Worm (Caenorhabditis elegans) whole organism, young adult: ENCODE data around the gene Y50E8A.1.

Experiments
- B0336.3 ChIP-seq: fragments of 200-800 bp; sonication (Bioruptor generic); IDR thresholded peaks from 2 replicates; pipeline ENCODE4 v1.3.6; 2022; ENCODE audit warnings: missing genetic modification characterization, missing compliant biosample characterization
- F23B12.7 ChIP-seq: sonication (generic microtip); optimal IDR thresholded peaks from 2 replicates; lab custom pipeline; 2017; ENCODE audit warnings: missing genetic modification characterization, mild to moderate bottlenecking, missing compliant biosample characterization, antibody characterized with exemption, moderate library complexity; ENCODE audit not compliant: insufficient read depth
- F39B2.1 ChIP-seq: fragments of 200-800 bp; sonication (Bioruptor generic); IDR thresholded peaks from 2 replicates; pipeline ENCODE4 v1.3.6; 2022; ENCODE audit warnings: missing genetic modification reagents, missing genetic modification characterization, missing compliant biosample characterization
- T26A5.8 ChIP-seq: sonication (generic microtip); optimal IDR thresholded peaks from 2 replicates; lab custom pipeline; 2016; ENCODE audit warnings: missing genetic modification characterization, missing compliant biosample characterization
- Y53G8AR.9 ChIP-seq: fragments of 200-800 bp; sonication (Bioruptor generic); conservative IDR thresholded peaks from 2 replicates; pipeline ENCODE4 v1.3.6; 2022; ENCODE audit warnings: missing genetic modification reagents, missing genetic modification characterization, missing compliant biosample characterization
- Y56A3A.18 ChIP-seq: fragments of 200-800 bp; sonication (Bioruptor generic); IDR thresholded peaks from 2 replicates; pipeline ENCODE4 v1.3.6; 2022; ENCODE audit warnings: missing genetic modification reagents, missing genetic modification characterization, missing compliant biosample characterization
- Y95B8A.8 ChIP-seq: fragments of 200-800 bp; sonication (Bioruptor generic); IDR thresholded peaks from 2 replicates; pipeline ENCODE4 v1.3.6; 2022; ENCODE audit warnings: missing genetic modification reagents, missing genetic modification characterization, missing compliant biosample characterization
- akir-1 ChIP-seq: fragments of 200-800 bp; sonication (Bioruptor generic); optimal IDR thresholded peaks from 2 replicates; lab custom pipeline; 2018; ENCODE audit warnings: mild to moderate bottlenecking, missing genetic modification characterization, moderate library complexity, missing compliant biosample characterization
- ama-1 ChIP-seq, 3 experiments: fragments of 150-350 bp in 1 of 3; sonication (generic microtip) in 2 of 3; optimal IDR thresholded peaks; 2 replicates each; lab custom pipeline; 2014 to 2018; ENCODE audit warnings: missing biosample characterization in 2 of 3, missing genetic modification characterization in 2 of 3, missing genetic modification reagents in 2 of 3
- atf-7 ChIP-seq: sonication (generic microtip); optimal IDR thresholded peaks from 2 replicates; lab custom pipeline; 2017; ENCODE audit warnings: mild to moderate bottlenecking, missing genetic modification characterization, missing compliant biosample characterization
- attf-3 ChIP-seq: fragments of 200-800 bp; sonication (Bioruptor generic); conservative IDR thresholded peaks from 2 replicates; pipeline ENCODE4 v1.3.6; 2022; ENCODE audit warnings: missing genetic modification reagents, missing genetic modification characterization, missing compliant biosample characterization
- bed-1 ChIP-seq: fragments of 200-800 bp; sonication (Bioruptor generic); IDR thresholded peaks from 2 replicates; pipeline ENCODE4 v1.3.6; 2022; ENCODE audit warnings: missing genetic modification reagents, missing genetic modification characterization, missing compliant biosample characterization
- bed-2 ChIP-seq: fragments of 200-800 bp; sonication (Bioruptor generic); IDR thresholded peaks from 2 replicates; pipeline ENCODE4 v1.3.6; 2022; ENCODE audit warnings: missing genetic modification reagents, missing genetic modification characterization, missing compliant biosample characterization
- cebp-1 ChIP-seq, 2 experiments: fragments of 200-800 bp in 1 of 2; sonication (Bioruptor generic) in 1 of 2; sonication (generic microtip) in 1 of 2; IDR thresholded peaks in 1 of 2; optimal IDR thresholded peaks in 1 of 2; 2 replicates each; pipeline versions ENCODE4 v1.3.6 to Lab custom; 2017 to 2022; ENCODE audit warnings: missing compliant biosample characterization in 2 of 2, missing genetic modification characterization in 2 of 2, mild to moderate bottlenecking in 1 of 2, missing genetic modification reagents in 1 of 2, moderate library complexity in 1 of 2
- cebp-2 ChIP-seq: fragments of 200-800 bp; sonication (Bioruptor generic); IDR thresholded peaks from 2 replicates; pipeline ENCODE4 v1.3.6; 2022; ENCODE audit warnings: missing genetic modification characterization, missing compliant biosample characterization
- ceh-58 ChIP-seq: fragments of 200-800 bp; sonication (Bioruptor generic); IDR thresholded peaks from 2 replicates; pipeline ENCODE4 v1.3.6; 2022; ENCODE audit warnings: missing genetic modification characterization, missing compliant biosample characterization
- dox-1 ChIP-seq: fragments of 200-800 bp; sonication (Bioruptor generic); IDR thresholded peaks from 2 replicates; pipeline ENCODE4 v1.3.6; 2022; ENCODE audit warnings: missing genetic modification reagents, missing genetic modification characterization, missing compliant biosample characterization
- dpff-1 ChIP-seq: sonication (generic microtip); optimal IDR thresholded peaks from 2 replicates; lab custom pipeline; 2017; ENCODE audit warnings: mild to moderate bottlenecking, missing genetic modification characterization, missing compliant biosample characterization
- dpl-1 ChIP-seq: fragments of 150-350 bp; optimal IDR thresholded peaks from 2 replicates; lab custom pipeline; 2014; ENCODE audit warnings: missing biosample characterization, missing genetic modification reagents, missing genetic modification characterization
- him-1 ChIP-seq: sonication (generic microtip); optimal IDR thresholded peaks from 2 replicates; lab custom pipeline; 2016; ENCODE audit warnings: missing genotype, missing genetic modification reagents, missing genetic modification characterization, missing compliant biosample characterization
- hmg-20 ChIP-seq: fragments of 200-800 bp; sonication (Bioruptor generic); IDR thresholded peaks from 2 replicates; pipeline ENCODE4 v1.3.6; 2022; ENCODE audit warnings: missing genetic modification reagents, missing genetic modification characterization, missing compliant biosample characterization
- hrde-1 ChIP-seq: sonication (generic microtip); optimal IDR thresholded peaks from 2 replicates; lab custom pipeline; 2016; ENCODE audit warnings: missing genetic modification characterization, mild to moderate bottlenecking, missing compliant biosample characterization, moderate library complexity, missing genotype, missing genetic modification reagents, borderline replicate concordance
- hsf-1 ChIP-seq: fragments of 200-800 bp; sonication (Bioruptor generic); IDR thresholded peaks from 2 replicates; pipeline ENCODE4 v1.3.6; 2022; ENCODE audit warnings: missing genetic modification reagents, missing genetic modification characterization, missing compliant biosample characterization
- lag-1 ChIP-seq: fragments of 200-800 bp; sonication (Bioruptor generic); IDR thresholded peaks from 2 replicates; pipeline ENCODE4 v1.3.6; 2022; ENCODE audit warnings: missing genetic modification reagents, missing genetic modification characterization, missing compliant biosample characterization
- lin-40 ChIP-seq: sonication (generic microtip); optimal IDR thresholded peaks from 2 replicates; lab custom pipeline; 2016; ENCODE audit warnings: missing genetic modification characterization, mild to moderate bottlenecking, missing compliant biosample characterization, missing genotype, missing genetic modification reagents
- lsl-1 ChIP-seq: fragments of 200-800 bp; sonication (Bioruptor generic); optimal IDR thresholded peaks from 2 replicates; lab custom pipeline; 2018; ENCODE audit warnings: mild to moderate bottlenecking, missing genetic modification characterization, moderate library complexity, missing compliant biosample characterization
- lsy-27 ChIP-seq: sonication (generic microtip); optimal IDR thresholded peaks from 2 replicates; lab custom pipeline; 2017; ENCODE audit warnings: missing genetic modification characterization, mild to moderate bottlenecking, missing compliant biosample characterization, antibody characterized with exemption, missing genotype, borderline replicate concordance; ENCODE audit not compliant: insufficient read depth
- madf-6 ChIP-seq: fragments of 200-800 bp; sonication (Bioruptor generic); IDR thresholded peaks from 2 replicates; pipeline ENCODE4 v1.3.6; 2022; ENCODE audit warnings: missing genetic modification reagents, missing genetic modification characterization, missing compliant biosample characterization
- madf-8 ChIP-seq: fragments of 200-800 bp; sonication (Bioruptor generic); conservative IDR thresholded peaks from 2 replicates; pipeline ENCODE4 v1.3.6; 2022; ENCODE audit warnings: missing genetic modification reagents, missing genetic modification characterization, missing compliant biosample characterization
- mcd-1 ChIP-seq: fragments of 200-800 bp; sonication (Bioruptor generic); IDR thresholded peaks from 2 replicates; pipeline ENCODE4 v1.3.6; 2022; ENCODE audit warnings: missing genetic modification reagents, missing genetic modification characterization, missing compliant biosample characterization
- nfya-1 ChIP-seq: sonication (generic microtip); optimal IDR thresholded peaks from 2 replicates; lab custom pipeline; 2017; ENCODE audit warnings: antibody characterized with exemption, missing compliant biosample characterization, missing genetic modification characterization, borderline replicate concordance; ENCODE audit not compliant: insufficient read depth
- nfyb-1 ChIP-seq: fragments of 200-800 bp; sonication (Bioruptor generic); IDR thresholded peaks from 2 replicates; pipeline ENCODE4 v1.3.6; 2022; ENCODE audit warnings: missing genetic modification reagents, missing genetic modification characterization, missing compliant biosample characterization
- nhr-27 ChIP-seq: fragments of 200-800 bp; sonication (Bioruptor generic); optimal IDR thresholded peaks from 2 replicates; lab custom pipeline; 2018; ENCODE audit warnings: mild to moderate bottlenecking, missing genetic modification characterization, moderate library complexity, missing compliant biosample characterization
- sea-2 ChIP-seq: fragments of 200-800 bp; sonication (Bioruptor generic); IDR thresholded peaks from 2 replicates; pipeline ENCODE4 v1.3.6; 2022; ENCODE audit warnings: missing genetic modification characterization, missing compliant biosample characterization
- snpc-3.4 ChIP-seq: sonication (generic microtip); optimal IDR thresholded peaks from 2 replicates; lab custom pipeline; 2017; ENCODE audit warnings: missing genetic modification characterization, mild to moderate bottlenecking, missing compliant biosample characterization, antibody characterized with exemption, moderate library complexity, missing genotype, missing genetic modification reagents
- snpc-4 ChIP-seq, 5 experiments: fragments of 150-350 bp in 1 of 5; sonication (generic microtip) in 4 of 5; optimal IDR thresholded peaks; 2 replicates each; lab custom pipeline; 2014 to 2018; ENCODE audit warnings: missing genetic modification characterization in 5 of 5, missing biosample characterization in 3 of 5, antibody characterized with exemption in 2 of 5, mild to moderate bottlenecking in 2 of 5, missing compliant biosample characterization in 2 of 5, missing genotype in 2 of 5, moderate library complexity in 2 of 5, missing genetic modification reagents in 1 of 5
- tbx-9 ChIP-seq: sonication (generic microtip); optimal IDR thresholded peaks from 2 replicates; lab custom pipeline; 2016; ENCODE audit warnings: borderline replicate concordance, missing genetic modification characterization, inconsistent platforms, missing compliant biosample characterization
- tlf-1 ChIP-seq: fragments of 200-800 bp; sonication (Bioruptor generic); optimal IDR thresholded peaks from 2 replicates; lab custom pipeline; 2018; ENCODE audit warnings: mild to moderate bottlenecking, missing genetic modification characterization, missing compliant biosample characterization
- zfh-2 ChIP-seq: fragments of 200-800 bp; sonication (Bioruptor generic); conservative IDR thresholded peaks from 2 replicates; pipeline ENCODE4 v1.3.6; 2022; ENCODE audit warnings: missing genetic modification reagents, missing genetic modification characterization, missing compliant biosample characterization
- ztf-22 ChIP-seq: fragments of 200-800 bp; sonication (Bioruptor generic); optimal IDR thresholded peaks from 2 replicates; lab custom pipeline; 2018; ENCODE audit warnings: mild to moderate bottlenecking, missing genetic modification characterization, moderate library complexity, missing compliant biosample characterization
- ztf-26 ChIP-seq: sonication (generic microtip); optimal IDR thresholded peaks from 2 replicates; lab custom pipeline; 2017; ENCODE audit warnings: missing genetic modification characterization, missing compliant biosample characterization
- ztf-28 ChIP-seq: fragments of 200-800 bp; sonication (Bioruptor generic); IDR thresholded peaks from 2 replicates; pipeline ENCODE4 v1.3.6; 2022; ENCODE audit warnings: missing genetic modification reagents, missing genetic modification characterization, missing compliant biosample characterization
- ztf-6 ChIP-seq: fragments of 200-800 bp; sonication (Bioruptor generic); IDR thresholded peaks from 2 replicates; pipeline ENCODE4 v1.3.6; 2022; ENCODE audit warnings: missing genetic modification reagents, missing genetic modification characterization, missing compliant biosample characterization

Gene Y50E8A.1

DNA sequence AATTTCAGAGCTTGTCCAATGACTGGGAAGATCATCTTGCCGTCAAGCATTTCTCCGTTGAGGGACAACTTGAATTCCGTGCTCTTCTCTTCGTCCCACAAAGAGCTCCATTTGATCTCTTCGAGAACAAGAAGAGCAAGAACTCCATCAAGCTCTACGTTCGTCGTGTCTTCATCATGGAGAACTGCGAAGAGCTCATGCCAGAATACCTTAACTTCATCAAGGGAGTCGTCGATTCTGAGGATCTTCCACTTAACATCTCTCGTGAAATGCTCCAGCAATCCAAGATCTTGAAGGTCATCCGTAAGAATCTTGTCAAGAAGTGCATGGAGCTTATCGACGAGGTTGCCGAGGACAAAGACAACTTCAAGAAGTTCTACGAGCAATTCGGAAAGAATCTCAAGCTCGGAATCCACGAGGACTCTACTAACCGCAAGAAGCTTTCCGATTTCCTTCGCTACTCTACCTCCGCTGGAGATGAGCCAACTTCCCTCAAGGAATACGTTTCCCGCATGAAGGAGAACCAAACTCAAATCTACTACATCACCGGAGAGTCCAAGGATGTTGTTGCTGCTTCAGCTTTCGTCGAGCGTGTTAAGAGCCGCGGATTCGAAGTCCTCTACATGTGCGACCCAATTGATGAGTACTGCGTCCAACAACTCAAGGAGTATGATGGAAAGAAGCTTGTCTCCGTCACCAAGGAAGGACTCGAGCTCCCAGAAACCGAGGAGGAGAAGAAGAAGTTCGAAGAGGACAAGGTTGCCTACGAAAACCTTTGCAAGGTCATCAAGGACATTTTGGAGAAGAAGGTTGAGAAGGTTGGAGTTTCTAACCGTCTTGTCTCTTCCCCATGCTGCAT, 39.4 kb upstream of the Y50E8A.1 start:
- TF ChIP-seq hrde-1 (no peak), sea-2 (GFP tag; lab: Robert Waterston, UW) (no peak), zfh-2 (0 out of 2 replicates have a peak, but pooled peaks have one; percentile 54), hsf-1 (peak; percentile 66), ztf-28 (GFP tag; lab: Robert Waterston, UW) (no peak), madf-6 (GFP tag; lab: Robert Waterston, UW) (peak; percentile 5; the same call in 1 of the 2 replicates), snpc-4 (GFP tag; optimal IDR thresholded peaks at IDR 0.05; lab: Kevin White, UChicago) (no peak), snpc-4 (tag; optimal IDR thresholded peaks at IDR 0.05; lab: Kevin White, UChicago) (peak in 1 of 4 experiments; percentile 30), attf-3 (GFP tag; lab: Robert Waterston, UW) (no peak), tbx-9 (no peak), lin-40 (tag; lab: Kevin White, UChicago) (no peak), atf-7 (no peak), mcd-1 (GFP tag; lab: Robert Waterston, UW) (peak; percentile 40; the same call in 1 of the 2 replicates), ztf-26 (tag; lab: Kevin White, UChicago) (no peak), cebp-1 (GFP tag; IDR thresholded peaks at IDR 0.05; lab: Robert Waterston, UW) (no peak), cebp-1 (tag; optimal IDR thresholded peaks at IDR 0.05; lab: Kevin White, UChicago) (peak; percentile 12), nfya-1 (tag; lab: Kevin White, UChicago) (no peak), lsl-1 (GFP tag; lab: Kevin White, UChicago) (peak; percentile 29), lsy-27 (tag; lab: Kevin White, UChicago) (no peak), F39B2.1 (no peak), ztf-6 (GFP tag; lab: Robert Waterston, UW) (peak; percentile 17; the same call in 1 of the 2 replicates), him-1 (no peak), tlf-1 (GFP tag; lab: Kevin White, UChicago) (no peak), madf-8 (no peak), B0336.3 (GFP tag; lab: Robert Waterston, UW) (peak; percentile 5), Y95B8A.8 (GFP tag; lab: Robert Waterston, UW) (peak; percentile 7; the same call in 1 of the 2 replicates), Y56A3A.18 (peak; percentile 23), ceh-58 (GFP tag; lab: Robert Waterston, UW) (no peak), Y53G8AR.9 (GFP tag; lab: Robert Waterston, UW) (peak; percentile 28; the same call in 1 of the 2 replicates), F23B12.7 (tag; lab: Kevin White, UChicago) (no peak), akir-1 (GFP tag; lab: Kevin White, UChicago) (no peak), dpl-1 (GFP tag; lab: Kevin White, UChicago) (no peak), lag-1 (GFP tag; lab: Robert Waterston, UW) (no peak), T26A5.8 (no peak), bed-1 (GFP tag; lab: Robert Waterston, UW) (0 out of 2 replicates have a peak, but pooled peaks have one; percentile 15), dpff-1 (tag; lab: Kevin White, UChicago) (no peak), dox-1 (GFP tag; lab: Robert Waterston, UW) (peak; percentile 9), nhr-27 (tag; lab: Kevin White, UChicago) (no peak), ama-1 (optimal IDR thresholded peaks at IDR 0.05; lab: Kevin White, UChicago) (peak; percentile 65), ama-1 (GFP tag; optimal IDR thresholded peaks at IDR 0.05; lab: Kevin White, UChicago) (no peak), cebp-2 (GFP tag; lab: Robert Waterston, UW) (peak; percentile 33; the same call in 1 of the 2 replicates), snpc-3.4 (tag; lab: Kevin White, UChicago) (peak; percentile 26), nfyb-1 (GFP tag; lab: Robert Waterston, UW) (peak; percentile 7; the same call in 1 of the 2 replicates), bed-2 (no peak), hmg-20 (no peak), ztf-22 (GFP tag; lab: Kevin White, UChicago) (no peak)
